Worm (Caenorhabditis elegans): Measurements from ENCODE around the gene Y32F6A.5.

DNA sequence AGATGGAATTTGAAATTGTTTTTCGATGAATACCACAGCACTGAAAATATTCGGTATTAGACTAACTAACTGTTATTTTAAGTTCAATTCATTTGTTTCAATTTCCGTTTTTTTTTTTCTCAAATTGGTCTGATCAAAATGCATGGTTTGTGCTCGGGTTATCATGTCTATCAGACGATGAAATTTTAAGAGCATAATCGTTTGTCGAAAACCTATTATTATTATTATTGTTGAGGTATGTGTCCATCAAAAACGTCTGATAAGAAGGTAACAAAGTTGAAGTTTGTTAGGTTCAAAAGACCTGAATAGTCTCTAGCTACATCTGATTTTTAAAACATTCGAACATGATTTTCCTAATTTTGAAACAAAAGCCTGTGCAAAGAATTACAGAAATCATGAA, 30.6 kb upstream of the Y32F6A.5 start:
- TF ChIP-seq aha-1 (tag; optimal IDR thresholded peaks at IDR 0.05) (no peak), aly-2 (tag; optimal IDR thresholded peaks at IDR 0.05) (no peak), ztf-4 (tag; optimal IDR thresholded peaks at IDR 0.05) (no peak), nhr-237 (tag; optimal IDR thresholded peaks at IDR 0.05) (no peak), sptf-1 (tag; optimal IDR thresholded peaks at IDR 0.05) (no peak), snpc-4 (tag; optimal IDR thresholded peaks at IDR 0.05) (no peak), ama-1 (optimal IDR thresholded peaks at IDR 0.05) (no peak), mdl-1 (tag; optimal IDR thresholded peaks at IDR 0.05) (no peak), nhr-20 (tag; optimal IDR thresholded peaks at IDR 0.05) (no peak), ceh-82 (tag; optimal IDR thresholded peaks at IDR 0.05) (no peak), fkh-8 (tag; optimal IDR thresholded peaks at IDR 0.05) (no peak)

Measured in whole organism, L1 larva.